Worm (Caenorhabditis elegans) whole organism, L4 larva: ENCODE measurements around the gene mlt-8.

Source experiments
- F49E8.2 ChIP-seq: sonication (generic microtip); optimal IDR thresholded peaks from 2 replicates; lab custom pipeline; 2016; ENCODE audit warnings: missing compliant biosample characterization, mild to moderate bottlenecking, missing genetic modification characterization, borderline replicate concordance
- Y75B8A.6 ChIP-seq: fragments of 200-800 bp; sonication (Bioruptor generic); IDR thresholded peaks from 2 replicates; pipeline ENCODE4 v1.3.6; 2022; ENCODE audit warnings: missing genetic modification reagents, missing genetic modification characterization, missing compliant biosample characterization
- ama-1 ChIP-seq: fragments of 150-350 bp; optimal IDR thresholded peaks from 2 replicates; lab custom pipeline; 2014; ENCODE audit warnings: inconsistent platforms, mixed read lengths
- ceh-44 ChIP-seq: fragments of 200-800 bp; sonication (Bioruptor generic); IDR thresholded peaks from 2 replicates; pipeline ENCODE4 v1.3.6; 2022; ENCODE audit warnings: missing genetic modification reagents, missing genetic modification characterization, missing compliant biosample characterization
- ceh-62 ChIP-seq: sonication (generic microtip); optimal IDR thresholded peaks from 2 replicates; lab custom pipeline; 2017; ENCODE audit warnings: missing biosample characterization, missing genetic modification characterization
- daf-19 ChIP-seq: fragments of 200-800 bp; sonication (Bioruptor generic); conservative IDR thresholded peaks from 2 replicates; pipeline ENCODE4 v1.3.6; 2022; ENCODE audit warnings: missing genetic modification characterization, missing compliant biosample characterization
- duxl-1 ChIP-seq: sonication (generic microtip); optimal IDR thresholded peaks from 2 replicates; lab custom pipeline; 2016; ENCODE audit warnings: mild to moderate bottlenecking, missing genetic modification characterization, moderate library complexity, missing compliant biosample characterization; ENCODE audit not compliant: poor library complexity
- egl-27 ChIP-seq: sonication (generic microtip); optimal IDR thresholded peaks from 3 replicates; lab custom pipeline; 2017; ENCODE audit warnings: missing biosample characterization, missing genetic modification reagents, missing genetic modification characterization
- mdl-1 ChIP-seq, 2 experiments: fragments of 150-350 bp in 1 of 2; sonication (generic microtip) in 1 of 2; optimal IDR thresholded peaks; 2 replicates each; lab custom pipeline; 2014 to 2017; ENCODE audit warnings: missing biosample characterization in 2 of 2, missing genetic modification characterization in 2 of 2
- pha-4 ChIP-seq, 2 experiments: fragments of 150-350 bp in 1 of 2; fragments of 200-800 bp in 1 of 2; sonication (Bioruptor generic) in 1 of 2; IDR thresholded peaks in 1 of 2; optimal IDR thresholded peaks in 1 of 2; 2 replicates each; pipeline versions ENCODE4 v1.3.6 to Lab custom; 2014 to 2022; ENCODE audit warnings: missing genetic modification characterization in 2 of 2, missing genetic modification reagents in 2 of 2, missing biosample characterization in 1 of 2, missing compliant biosample characterization in 1 of 2
- php-3 ChIP-seq: fragments of 200-800 bp; sonication (Bioruptor generic); IDR thresholded peaks from 2 replicates; pipeline ENCODE4 v1.3.6; 2022; ENCODE audit warnings: missing genetic modification reagents, missing genetic modification characterization, missing compliant biosample characterization
- pqm-1 ChIP-seq: sonication (generic microtip); optimal IDR thresholded peaks from 2 replicates; lab custom pipeline; 2017; ENCODE audit warnings: missing biosample characterization, missing genetic modification characterization
- rbr-2 ChIP-seq: sonication (generic microtip); optimal IDR thresholded peaks from 2 replicates; lab custom pipeline; 2016; ENCODE audit warnings: missing genotype, missing genetic modification characterization, missing compliant biosample characterization
- skn-1 ChIP-seq: fragments of 150-350 bp; optimal IDR thresholded peaks from 2 replicates; lab custom pipeline; 2014; ENCODE audit warnings: missing biosample characterization, missing genetic modification characterization

ce11 chrII:568776-569175 lies 3.1 kb downstream of the mlt-8 start, which contains the start of gene W08F4.5:
- no peak for TF ChIP-seq pqm-1
- TF ChIP-seq ceh-44 = no peak
- no peak for TF ChIP-seq duxl-1 (tag; lab: Kevin White, UChicago)
- no peak for TF ChIP-seq pha-4 (GFP tag; IDR thresholded peaks at IDR 0.05; lab: Robert Waterston, UW)
- TF ChIP-seq pha-4 (tag; optimal IDR thresholded peaks at IDR 0.05; lab: Kevin White, UChicago) = no peak
- no peak for TF ChIP-seq Y75B8A.6 (GFP tag; lab: Robert Waterston, UW)
- no peak for TF ChIP-seq php-3 (GFP tag; lab: Robert Waterston, UW)
- no peak for TF ChIP-seq skn-1 (tag; lab: Kevin White, UChicago)
- TF ChIP-seq F49E8.2 (tag; lab: Kevin White, UChicago) = no peak
- TF ChIP-seq mdl-1 (tag; optimal IDR thresholded peaks at IDR 0.05; lab: Kevin White, UChicago) = no peak
- no peak for TF ChIP-seq ama-1
- TF ChIP-seq daf-19 (GFP tag; lab: Robert Waterston, UW) = no peak
- TF ChIP-seq ceh-62 (tag; lab: Kevin White, UChicago) = no peak
- TF ChIP-seq rbr-2 = no peak
- no peak for TF ChIP-seq egl-27 (tag; lab: Kevin White, UChicago)
